Fruit fly (Drosophila melanogaster) whole organism, embryonic: ENCODE results near the gene CG11891.

Experiments used
- CG3163 ChIP-seq: fragments of 200-800 bp; sonication (Bioruptor generic); optimal IDR thresholded peaks from 3 replicates; lab custom pipeline; 2016; ENCODE audit warnings: missing biosample characterization, missing genetic modification characterization
- Dfd ChIP-seq, 2 experiments: fragments of >200 bp; optimal IDR thresholded peaks; 2 replicates each; lab custom pipeline; 2017; ENCODE audit warnings: missing biosample characterization in 2 of 2, missing genetic modification characterization in 2 of 2
- fd102C ChIP-seq: fragments of 200-800 bp; sonication (Bioruptor generic); optimal IDR thresholded peaks from 2 replicates; lab custom pipeline; 2018; ENCODE audit warnings: missing biosample characterization, mild to moderate bottlenecking, missing genetic modification characterization, moderate library complexity

dm6 chr3R:25299507-25299964, 29.5 kb downstream of the CG11891 start, which contains the start of gene CG31288:
- no peak for TF ChIP-seq fd102C
- TF ChIP-seq CG3163 (GFP tag; lab: Kevin White, UChicago) = no peak
- TF ChIP-seq Dfd (GFP tag; optimal IDR thresholded peaks at IDR 0.05; lab: Kevin White, UChicago) = no peak
